Worm (Caenorhabditis elegans) whole organism, L2 larva: ENCODE results near the gene F43C11.11.

Experiments used
- elt-3 ChIP-seq: sonication (generic microtip); optimal IDR thresholded peaks from 2 replicates; lab custom pipeline; 2017; ENCODE audit warnings: missing biosample characterization, missing genetic modification characterization
- nhr-12 ChIP-seq: fragments of 150-350 bp; optimal IDR thresholded peaks from 2 replicates; lab custom pipeline; 2014; ENCODE audit warnings: missing biosample characterization, missing genetic modification characterization

DNA sequence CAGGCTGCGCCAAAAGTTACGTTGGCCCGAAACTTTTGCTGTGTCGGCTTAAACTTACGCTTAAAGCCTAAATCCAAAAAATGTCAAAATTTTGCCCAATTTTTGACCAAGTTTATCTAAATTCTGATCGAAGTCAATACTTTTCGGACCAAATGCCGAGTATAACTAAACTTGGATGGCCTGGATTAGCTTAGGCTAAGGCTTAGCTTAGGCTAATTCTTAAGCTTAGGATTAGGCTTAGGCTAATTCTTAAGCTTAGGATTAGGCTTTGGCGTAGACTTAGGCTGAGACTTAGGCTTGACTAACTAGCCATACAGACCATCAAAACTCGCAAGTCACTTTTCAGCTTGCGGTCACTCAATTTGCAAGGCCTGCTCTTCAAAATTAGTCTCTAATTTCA, 27.4 kb downstream of the F43C11.11 start:
- TF ChIP-seq nhr-12 (tag; lab: Kevin White, UChicago) (no peak), elt-3 (tag; lab: Kevin White, UChicago) (no peak)
